In genomic region chr3R:23763015-23763414, dm6 we compare ENCODE assay signal across 4 fruit fly cellular contexts.
TF ChIP-seq lines count a peak whose summit lies in the region.

Gene udt (minus strand): TSS chr3R:23763263.

- TF ChIP-seq CTCF in whole organism, embryonic (GFP tag; optimal IDR thresholded peaks at IDR 0.05; lab: Kevin White, UChicago) = no peak

TF ChIP-seq in whole organism, adult, 20 proteins besides CTCF, POLR2A, EP300 and RAD21:
- TF ChIP-seq pad (GFP tag; optimal IDR thresholded peaks at IDR 0.05; lab: Kevin White, UChicago) (peak; percentile 34), CG7101 (tag; optimal IDR thresholded peaks at IDR 0.05; lab: Kevin White, UChicago) (no peak), CG12768 (GFP tag; optimal IDR thresholded peaks at IDR 0.05; lab: Kevin White, UChicago) (no peak), bab1 (GFP tag; optimal IDR thresholded peaks at IDR 0.05; lab: Kevin White, UChicago) (peak; percentile 19), Mnt (GFP tag; optimal IDR thresholded peaks at IDR 0.05; lab: Kevin White, UChicago) (peak; percentile 3), CG1620 (GFP tag; optimal IDR thresholded peaks at IDR 0.05; lab: Kevin White, UChicago) (peak; percentile 68), kay (GFP tag; lab: Kevin White, UChicago; ENCODE audit: borderline replicate concordance) (peak; percentile 76), Crg-1 (GFP tag; optimal IDR thresholded peaks at IDR 0.05; lab: Kevin White, UChicago) (peak; percentile 43)
TF ChIP-seq in whole organism, adult: peak in this region for 6.

TF ChIP-seq in whole organism, embryonic, 481 proteins besides CTCF, POLR2A, EP300 and RAD21 (continues in another document):
- peak; percentile 26 for TF ChIP-seq CG14710 (tag; optimal IDR thresholded peaks at IDR 0.05; lab: Kevin White, UChicago)
- TF ChIP-seq Tbp (GFP tag; optimal IDR thresholded peaks at IDR 0.05; lab: Kevin White, UChicago) = no peak
- peak; percentile 33; the same call in 1 of the 2 replicates for TF ChIP-seq CG13287 (GFP tag; IDR thresholded peaks at IDR 0.05; lab: Robert Waterston, UW; ENCODE audit: partially characterized antibody)
- TF ChIP-seq CG12942 (GFP tag; optimal IDR thresholded peaks at IDR 0.05; lab: Kevin White, UChicago) = no peak
- no peak for TF ChIP-seq CG8359 (GFP tag; optimal IDR thresholded peaks at IDR 0.05; lab: Kevin White, UChicago; ENCODE audit: borderline replicate concordance)
- no peak for TF ChIP-seq CG34224 (GFP tag; IDR thresholded peaks at IDR 0.05; lab: Robert Waterston, UW; ENCODE audit: partially characterized antibody)
- peak; percentile 43 for TF ChIP-seq mam (GFP tag; optimal IDR thresholded peaks at IDR 0.05; lab: Kevin White, UChicago)
- TF ChIP-seq hth (optimal IDR thresholded peaks at IDR 0.05; lab: Kevin White, UChicago) = no peak
- peak; percentile 58 for TF ChIP-seq CG4617 (GFP tag; optimal IDR thresholded peaks at IDR 0.05; lab: Kevin White, UChicago; ENCODE audit: borderline replicate concordance)
- TF ChIP-seq Doc2 (GFP tag; IDR thresholded peaks at IDR 0.05; lab: Robert Waterston, UW) = no peak
- TF ChIP-seq CG3281 (GFP tag; optimal IDR thresholded peaks at IDR 0.05; lab: Kevin White, UChicago) = no peak
- no peak for TF ChIP-seq CG14860 (GFP tag; IDR thresholded peaks at IDR 0.05; lab: Robert Waterston, UW; ENCODE audit: partially characterized antibody)
- no peak for TF ChIP-seq Ptx1 (GFP tag; IDR thresholded peaks at IDR 0.05; lab: Robert Waterston, UW)
- peak; percentile 29 for TF ChIP-seq Mad (GFP tag; optimal IDR thresholded peaks at IDR 0.05; lab: Kevin White, UChicago)
- no peak for TF ChIP-seq cato (GFP tag; optimal IDR thresholded peaks at IDR 0.05; lab: Kevin White, UChicago; ENCODE audit: borderline replicate concordance)
- peak; percentile 64 for TF ChIP-seq MESR4 (GFP tag; optimal IDR thresholded peaks at IDR 0.05; lab: Kevin White, UChicago)
- 0 out of 2 replicates have a peak, but pooled peaks have one; percentile 10 for TF ChIP-seq tna (GFP tag; IDR thresholded peaks at IDR 0.05; lab: Robert Waterston, UW; ENCODE audit: partially characterized antibody)
- TF ChIP-seq CG6654 (GFP tag; optimal IDR thresholded peaks at IDR 0.05; lab: Kevin White, UChicago) = no peak
- no peak for TF ChIP-seq Hey (tag; optimal IDR thresholded peaks at IDR 0.05; lab: Kevin White, UChicago)
- TF ChIP-seq ind (GFP tag; optimal IDR thresholded peaks at IDR 0.05; lab: Kevin White, UChicago) = peak; percentile 14
- TF ChIP-seq CG9797 (GFP tag; optimal IDR thresholded peaks at IDR 0.05; lab: Kevin White, UChicago) = no peak
- TF ChIP-seq Sry-δ (GFP tag; optimal IDR thresholded peaks at IDR 0.05; lab: Kevin White, UChicago) = peak; percentile 10
- no peak for TF ChIP-seq Hr3 (GFP tag; optimal IDR thresholded peaks at IDR 0.05; lab: Kevin White, UChicago)
- TF ChIP-seq ro (GFP tag; IDR thresholded peaks at IDR 0.05; lab: Robert Waterston, UW) = no peak
- TF ChIP-seq oc (tag; optimal IDR thresholded peaks at IDR 0.05; lab: Kevin White, UChicago) = peak; percentile 51
- 0 out of 2 replicates have a peak, but pooled peaks have one; percentile 34 for TF ChIP-seq Dref (GFP tag; IDR thresholded peaks at IDR 0.05; lab: Robert Waterston, UW)

TF ChIP-seq in whole organism, prepupa, 60 proteins besides CTCF, POLR2A, EP300 and RAD21:
- TF ChIP-seq vri (GFP tag; optimal IDR thresholded peaks at IDR 0.05; lab: Kevin White, UChicago) (peak; percentile 18), svp (GFP tag; lab: Kevin White, UChicago) (peak; percentile 33), Blimp-1 (GFP tag; optimal IDR thresholded peaks at IDR 0.05; lab: Kevin White, UChicago) (no peak), CG1621 (tag; optimal IDR thresholded peaks at IDR 0.05; lab: Kevin White, UChicago) (no peak), CG6163 (GFP tag; IDR thresholded peaks at IDR 0.05; lab: Robert Waterston, UW) (peak; percentile 24; the same call in 2 of the 3 replicates), CG6276 (GFP tag; optimal IDR thresholded peaks at IDR 0.05; lab: Kevin White, UChicago) (no peak), Sox15 (GFP tag; optimal IDR thresholded peaks at IDR 0.05; lab: Kevin White, UChicago) (no peak), CG6854 (GFP tag; optimal IDR thresholded peaks at IDR 0.05; lab: Kevin White, UChicago) (no peak), Eip78C (GFP tag; lab: Kevin White, UChicago) (no peak), ss (GFP tag; optimal IDR thresholded peaks at IDR 0.05; lab: Kevin White, UChicago) (no peak), Hr4 (GFP tag; optimal IDR thresholded peaks at IDR 0.05; lab: Kevin White, UChicago) (no peak), esn (GFP tag; optimal IDR thresholded peaks at IDR 0.05; lab: Kevin White, UChicago) (no peak), CG9139 (GFP tag; optimal IDR thresholded peaks at IDR 0.05; lab: Kevin White, UChicago) (no peak), fd59A (GFP tag; optimal IDR thresholded peaks at IDR 0.05; lab: Kevin White, UChicago) (no peak), CG3919 (GFP tag; optimal IDR thresholded peaks at IDR 0.05; lab: Kevin White, UChicago) (peak; percentile 17), Ets21C (GFP tag; optimal IDR thresholded peaks at IDR 0.05; lab: Kevin White, UChicago) (no peak)

TF ChIP-seq in whole organism, wandering third instar larva, 38 proteins besides CTCF, POLR2A, EP300 and RAD21:
- TF ChIP-seq sv (GFP tag; optimal IDR thresholded peaks at IDR 0.05; lab: Kevin White, UChicago) (peak; percentile 26), br (GFP tag; optimal IDR thresholded peaks at IDR 0.05; lab: Kevin White, UChicago) (peak; percentile 0), Hnf4 (GFP tag; optimal IDR thresholded peaks at IDR 0.05; lab: Kevin White, UChicago) (peak; percentile 46), tai (GFP tag; optimal IDR thresholded peaks at IDR 0.05; lab: Kevin White, UChicago) (no peak), CrebA (GFP tag; optimal IDR thresholded peaks at IDR 0.05; lab: Kevin White, UChicago; ENCODE audit: borderline replicate concordance) (no peak), psq (GFP tag; optimal IDR thresholded peaks at IDR 0.05; lab: Kevin White, UChicago) (peak; percentile 28), Myc (optimal IDR thresholded peaks at IDR 0.05; lab: Kevin White, UChicago) (peak; percentile 39), Hr83 (GFP tag; optimal IDR thresholded peaks at IDR 0.05; lab: Kevin White, UChicago; ENCODE audit: poor library complexity, severe bottlenecking) (peak; percentile 20)
